Fruit fly (Drosophila melanogaster): ENCODE measurements around the gene loh.
A peak's percentile ranks its signal among the peaks of the same experiment; 100 is the strongest.

The loh gene

dm6 chr2L:10413251-10414127 lies 28.8 kb upstream of the loh start, which contains the start of the genes CG5355 and Klp31E (continued):
- TF ChIP-seq CG2116 (GFP tag; optimal IDR thresholded peaks at IDR 0.05) (peak; percentile 81), Neu2 (GFP tag; optimal IDR thresholded peaks at IDR 0.05; ENCODE audit: borderline replicate concordance) (peak; percentile 87), CG11695 (GFP tag; IDR thresholded peaks at IDR 0.05) (no peak; the same call in 2 of the 3 replicates), Poxn (GFP tag; IDR thresholded peaks at IDR 0.05) (no peak), CG11247 (GFP tag; IDR thresholded peaks at IDR 0.05) (peak; percentile 44; the same call in 1 of the 2 replicates), CG12104 (GFP tag; optimal IDR thresholded peaks at IDR 0.05) (peak; percentile 69), dimm (GFP tag; IDR thresholded peaks at IDR 0.05) (no peak), CG10979 (tag; optimal IDR thresholded peaks at IDR 0.05) (peak; percentile 72), MTF-1 (GFP tag; optimal IDR thresholded peaks at IDR 0.05; ENCODE audit: borderline replicate concordance) (peak; percentile 9), nerfin-1 (tag; optimal IDR thresholded peaks at IDR 0.05) (peak; percentile 31), Sry-δ (GFP tag; optimal IDR thresholded peaks at IDR 0.05) (peak; percentile 69), bbx (GFP tag; IDR thresholded peaks at IDR 0.05; ENCODE audit: partially characterized antibody) (peak; percentile 76), CG11504 (tag; optimal IDR thresholded peaks at IDR 0.05) (peak; percentile 79), tup (GFP tag; optimal IDR thresholded peaks at IDR 0.05) (no peak), CG7556 (GFP tag; optimal IDR thresholded peaks at IDR 0.05) (peak; percentile 84), CG14710 (tag; optimal IDR thresholded peaks at IDR 0.05) (peak; percentile 83), CG7928 (GFP tag; optimal IDR thresholded peaks at IDR 0.05) (no peak), CTCF (GFP tag; optimal IDR thresholded peaks at IDR 0.05) (no peak), CG10959 (GFP tag; IDR thresholded peaks at IDR 0.05) (no peak), trh (GFP tag; optimal IDR thresholded peaks at IDR 0.05) (peak; percentile 13), CG15073 (GFP tag; optimal IDR thresholded peaks at IDR 0.05) (no peak), CG3163 (GFP tag; optimal IDR thresholded peaks at IDR 0.05) (peak; percentile 31), sqz (GFP tag; optimal IDR thresholded peaks at IDR 0.05) (no peak), E2f1 (GFP tag; IDR thresholded peaks at IDR 0.05) (no peak), CG4328 (GFP tag; optimal IDR thresholded peaks at IDR 0.05) (peak; percentile 69), crp (GFP tag; optimal IDR thresholded peaks at IDR 0.05) (peak; percentile 30 to 84), pros (GFP tag; optimal IDR thresholded peaks at IDR 0.05) (no peak), Sry-β (GFP tag; optimal IDR thresholded peaks at IDR 0.05) (peak; percentile 29), caup (GFP tag; optimal IDR thresholded peaks at IDR 0.05; ENCODE audit: severe bottlenecking) (peak; percentile 61), br (optimal IDR thresholded peaks at IDR 0.05) (no peak), Med (GFP tag) (peak; percentile 84), CG12942 (GFP tag; optimal IDR thresholded peaks at IDR 0.05) (peak; percentile 42), CG10147 (GFP tag; optimal IDR thresholded peaks at IDR 0.05) (peak; percentile 63), MESR4 (GFP tag; optimal IDR thresholded peaks at IDR 0.05) (peak; percentile 53), CG12219 (GFP tag; optimal IDR thresholded peaks at IDR 0.05) (peak; percentile 40), sens (GFP tag) (peak; percentile 93), B-H1 (GFP tag; IDR thresholded peaks at IDR 0.05) (0 out of 3 replicates have a peak, but pooled peaks have one; percentile 45), Abd-B (GFP tag; optimal IDR thresholded peaks at IDR 0.05) (no peak), gt (GFP tag; IDR thresholded peaks at IDR 0.05) (no peak), onecut (GFP tag; IDR thresholded peaks at IDR 0.05) (no peak), CG30403 (GFP tag; optimal IDR thresholded peaks at IDR 0.05) (peak; percentile 79), Ravus (GFP tag; IDR thresholded peaks at IDR 0.05) (no peak), vvl (GFP tag; IDR thresholded peaks at IDR 0.05) (peak; percentile 62), CG10565 (GFP tag; optimal IDR thresholded peaks at IDR 0.05) (no peak), HLH3B (GFP tag; IDR thresholded peaks at IDR 0.05) (no peak), croc (GFP tag; conservative IDR thresholded peaks at IDR 0.05) (peak; percentile 38), B-H2 (GFP tag; optimal IDR thresholded peaks at IDR 0.05) (no peak), nerfin-2 (GFP tag; IDR thresholded peaks at IDR 0.05; ENCODE audit: partially characterized antibody) (no peak), maf-S (GFP tag; optimal IDR thresholded peaks at IDR 0.05) (peak; percentile 56)
